Fruit fly (Drosophila melanogaster): ENCODE measurements around the gene bocks.

Gene bocks

dm6 chr3R:9571523-9571922, 19.3 kb downstream of the bocks start, which contains the start of gene CG9396:
Gene CG9396, minus strand, starts transcription at chr3R:9571623.
- TF ChIP-seq CG7556 (GFP tag; optimal IDR thresholded peaks at IDR 0.05) = no peak
- TF ChIP-seq Hr51 (GFP tag; optimal IDR thresholded peaks at IDR 0.05) = no peak
- TF ChIP-seq sens (GFP tag) = peak; percentile 19

- no peak for TF ChIP-seq CG8089 (GFP tag; optimal IDR thresholded peaks at IDR 0.05)
- TF ChIP-seq lmd (GFP tag; IDR thresholded peaks at IDR 0.05) = no peak
- no peak for TF ChIP-seq mam (GFP tag; optimal IDR thresholded peaks at IDR 0.05)
- TF ChIP-seq ssp (GFP tag; IDR thresholded peaks at IDR 0.05) = no peak
- no peak for TF ChIP-seq CG11085 (GFP tag; IDR thresholded peaks at IDR 0.05)
- TF ChIP-seq HLH4C (GFP tag; IDR thresholded peaks at IDR 0.05; ENCODE audit: partially characterized antibody) = no peak
- no peak for TF ChIP-seq ranshi (GFP tag; IDR thresholded peaks at IDR 0.05)
- no peak for TF ChIP-seq CG34422 (GFP tag; IDR thresholded peaks at IDR 0.05)
- peak in 1 of 2 experiments; percentile 35 for TF ChIP-seq Pdp1 (GFP tag; optimal IDR thresholded peaks at IDR 0.05)
- no peak for TF ChIP-seq fru (optimal IDR thresholded peaks at IDR 0.05)
- TF ChIP-seq sens (GFP tag) = peak; percentile 24
- TF ChIP-seq gcm2 (GFP tag; optimal IDR thresholded peaks at IDR 0.05) = no peak
- TF ChIP-seq knrl (GFP tag; IDR thresholded peaks at IDR 0.05; ENCODE audit: partially characterized antibody) = no peak
- TF ChIP-seq exex (tag; optimal IDR thresholded peaks at IDR 0.05) = no peak
- no peak for TF ChIP-seq CG13296 (GFP tag; optimal IDR thresholded peaks at IDR 0.05)
- TF ChIP-seq Dip3 (GFP tag; optimal IDR thresholded peaks at IDR 0.05) = no peak
- TF ChIP-seq CG14050 (GFP tag; IDR thresholded peaks at IDR 0.05) = no peak
- peak; percentile 27 for TF ChIP-seq sug (tag; optimal IDR thresholded peaks at IDR 0.05)
- TF ChIP-seq phol (tag; optimal IDR thresholded peaks at IDR 0.05) = no peak
- TF ChIP-seq CG10431 (GFP tag; optimal IDR thresholded peaks at IDR 0.05) = no peak
- TF ChIP-seq CG6765 (GFP tag; optimal IDR thresholded peaks at IDR 0.05) = no peak
- no peak for TF ChIP-seq unc-4 (GFP tag; IDR thresholded peaks at IDR 0.05; ENCODE audit: partially characterized antibody)
- TF ChIP-seq CG6791 (GFP tag; IDR thresholded peaks at IDR 0.05; ENCODE audit: partially characterized antibody) = 0 out of 3 replicates have a peak, but pooled peaks have one; percentile 33
- no peak for TF ChIP-seq CG2199 (GFP tag; IDR thresholded peaks at IDR 0.05)
Observed at dm6 chr3R:9570657-9571056, 20.1 kb downstream of the bocks start.

dm6 chr3R:9570114-9570513, 20.7 kb downstream of the bocks start, which contains the start of gene CG16790:
Gene CG16790, minus strand, starts transcription at chr3R:9570214.
- TF ChIP-seq row (GFP tag; IDR thresholded peaks at IDR 0.05) (peak; percentile 13; the same call in 1 of the 3 replicates), kay (GFP tag; optimal IDR thresholded peaks at IDR 0.05) (no peak), MBD-R2 (GFP tag; IDR thresholded peaks at IDR 0.05) (0 out of 2 replicates have a peak, but pooled peaks have one; percentile 42), Sry-β (GFP tag; optimal IDR thresholded peaks at IDR 0.05) (peak; percentile 54)

- no peak for TF ChIP-seq CG14050 (GFP tag; IDR thresholded peaks at IDR 0.05)
- TF ChIP-seq CG18476 (GFP tag; optimal IDR thresholded peaks at IDR 0.05) = no peak
- no peak for TF ChIP-seq CG12104 (GFP tag; optimal IDR thresholded peaks at IDR 0.05)
Observed at dm6 chr3R:9565895-9566294, 24.9 kb downstream of the bocks start, which contains the start of gene CG16789. Gene CG16789, plus strand, starts transcription at chr3R:9566195.

dm6 chr3R:9563240-9563992, 27.4 kb downstream of the bocks start, which contains the start of the genes CG9393 and Vps45:
Gene CG9393, minus strand, starts transcription at chr3R:9563673.
Gene Vps45, plus strand, starts transcription at chr3R:9563924.
- TF ChIP-seq run (tag; optimal IDR thresholded peaks at IDR 0.05) (no peak), unc-4 (GFP tag; IDR thresholded peaks at IDR 0.05; ENCODE audit: partially characterized antibody) (peak; percentile 97), ham (GFP tag; IDR thresholded peaks at IDR 0.05) (no peak), insv (GFP tag; optimal IDR thresholded peaks at IDR 0.05) (peak in 1 of 2 experiments; percentile 44), CG7928 (GFP tag; optimal IDR thresholded peaks at IDR 0.05) (peak; percentile 78), Bteb2 (GFP tag; optimal IDR thresholded peaks at IDR 0.05) (peak; percentile 48), hth (optimal IDR thresholded peaks at IDR 0.05) (no peak), CG7745 (tag; optimal IDR thresholded peaks at IDR 0.05) (no peak), CG18476 (GFP tag; optimal IDR thresholded peaks at IDR 0.05) (peak; percentile 52), CG3726 (GFP tag; IDR thresholded peaks at IDR 0.05) (no peak), NC2β (GFP tag; optimal IDR thresholded peaks at IDR 0.05) (peak; percentile 52), CG12942 (GFP tag; optimal IDR thresholded peaks at IDR 0.05) (peak; percentile 61), Hmr (GFP tag; optimal IDR thresholded peaks at IDR 0.05) (no peak), sr (GFP tag; IDR thresholded peaks at IDR 0.05) (no peak)

Measured in whole organism, embryonic.